Worm (Caenorhabditis elegans) whole organism, L1 larva: ENCODE data around the gene nhr-182.

Experiments
- C16A3.4 ChIP-seq: fragments of 150-350 bp; optimal IDR thresholded peaks from 2 replicates; lab custom pipeline; 2014; ENCODE audit warnings: missing biosample characterization, missing genetic modification characterization
- F16B12.6 ChIP-seq: fragments of 150-350 bp; optimal IDR thresholded peaks from 2 replicates; lab custom pipeline; 2014; ENCODE audit warnings: missing biosample characterization, missing genetic modification characterization
- aha-1 ChIP-seq: fragments of 150-350 bp; optimal IDR thresholded peaks from 2 replicates; lab custom pipeline; 2014; ENCODE audit warnings: missing biosample characterization, missing genetic modification characterization
- ceh-8 ChIP-seq: fragments of 200-800 bp; sonication (Bioruptor generic); optimal IDR thresholded peaks from 2 replicates; lab custom pipeline; 2018; ENCODE audit warnings: mild to moderate bottlenecking, missing genetic modification characterization, moderate library complexity, missing compliant biosample characterization
- ceh-82 ChIP-seq, 3 experiments: fragments of 150-350 bp in 1 of 3; sonication (generic microtip) in 2 of 3; optimal IDR thresholded peaks; 2 replicates each; lab custom pipeline; 2014 to 2017; ENCODE audit warnings: missing biosample characterization in 3 of 3, missing genetic modification characterization in 3 of 3
- ceh-90 ChIP-seq: sonication (generic microtip); optimal IDR thresholded peaks from 2 replicates; lab custom pipeline; 2016; ENCODE audit warnings: missing genetic modification characterization, missing compliant biosample characterization
- dpl-1 ChIP-seq, 3 experiments: fragments of 150-350 bp in 2 of 3; sonication (generic microtip) in 1 of 3; optimal IDR thresholded peaks; 2 replicates each; lab custom pipeline; 2014 to 2017; ENCODE audit warnings: missing biosample characterization in 3 of 3, missing genetic modification characterization in 3 of 3, missing genetic modification reagents in 3 of 3
- efl-1 ChIP-seq, 4 experiments: fragments of 150-350 bp; optimal IDR thresholded peaks in 3 of 4; peaks in 1 of 4; 1 replicate in 1 of 4; 2 replicates in 3 of 4; lab custom pipeline; 2014; ENCODE audit warnings: missing biosample characterization in 2 of 4, missing genetic modification characterization in 2 of 4, missing genetic modification reagents in 2 of 4
- egl-13 ChIP-seq: sonication (generic microtip); optimal IDR thresholded peaks from 2 replicates; lab custom pipeline; 2016; ENCODE audit warnings: missing genotype, missing genetic modification reagents, missing genetic modification characterization, missing compliant biosample characterization
- egl-27 ChIP-seq, 2 experiments: fragments of 150-350 bp in 1 of 2; sonication (generic microtip); optimal IDR thresholded peaks; 3 replicates each; lab custom pipeline; 2017 to 2018; ENCODE audit warnings: missing biosample characterization in 2 of 2, missing genetic modification characterization in 2 of 2, missing genetic modification reagents in 2 of 2
- elt-2 ChIP-seq: sonication (generic microtip); optimal IDR thresholded peaks from 2 replicates; lab custom pipeline; 2016; ENCODE audit warnings: missing genetic modification characterization, mild to moderate bottlenecking, inconsistent platforms, missing compliant biosample characterization, missing genetic modification reagents
- fkh-8 ChIP-seq: sonication (generic microtip); optimal IDR thresholded peaks from 2 replicates; lab custom pipeline; 2016; ENCODE audit warnings: mild to moderate bottlenecking, missing genetic modification characterization, missing compliant biosample characterization
- fos-1 ChIP-seq: fragments of 150-350 bp; optimal IDR thresholded peaks from 2 replicates; lab custom pipeline; 2014; ENCODE audit warnings: missing biosample characterization, missing genetic modification characterization
- irx-1 ChIP-seq: sonication (generic microtip); optimal IDR thresholded peaks from 2 replicates; lab custom pipeline; 2016; ENCODE audit warnings: missing genetic modification characterization, missing compliant biosample characterization
- isw-1 ChIP-seq: fragments of 200-800 bp; sonication (Bioruptor generic); IDR thresholded peaks from 2 replicates; pipeline ENCODE4 v1.3.6; 2022; ENCODE audit warnings: missing genetic modification characterization, missing compliant biosample characterization
- jun-1 ChIP-seq: fragments of 150-350 bp; optimal IDR thresholded peaks from 2 replicates; lab custom pipeline; 2014; ENCODE audit warnings: missing biosample characterization, missing genetic modification reagents, missing genetic modification characterization
- lin-35 ChIP-seq, 2 experiments: fragments of 150-350 bp; optimal IDR thresholded peaks; 2 replicates each; lab custom pipeline; 2014; ENCODE audit warnings: missing biosample characterization in 2 of 2, missing genetic modification characterization in 2 of 2, missing genetic modification reagents in 2 of 2
- lsy-2 ChIP-seq, 2 experiments: fragments of 150-350 bp; optimal IDR thresholded peaks; 2 replicates each; lab custom pipeline; 2014; ENCODE audit warnings: missing biosample characterization in 2 of 2, missing genetic modification characterization in 2 of 2
- mef-2 ChIP-seq: fragments of 150-350 bp; optimal IDR thresholded peaks from 2 replicates; lab custom pipeline; 2014; ENCODE audit warnings: missing biosample characterization, missing genetic modification characterization
- nhr-11 ChIP-seq: fragments of 150-350 bp; optimal IDR thresholded peaks from 2 replicates; lab custom pipeline; 2014; ENCODE audit warnings: missing biosample characterization, missing genetic modification characterization
- nhr-12 ChIP-seq: sonication (generic microtip); optimal IDR thresholded peaks from 2 replicates; lab custom pipeline; 2017; ENCODE audit warnings: missing biosample characterization, missing genetic modification characterization
- nhr-19 ChIP-seq: fragments of 200-800 bp; sonication (Bioruptor generic); conservative IDR thresholded peaks from 2 replicates; pipeline ENCODE4 v1.3.6; 2022; ENCODE audit warnings: missing genetic modification characterization, missing compliant biosample characterization
- nhr-28 ChIP-seq: fragments of 150-350 bp; optimal IDR thresholded peaks from 2 replicates; lab custom pipeline; 2014; ENCODE audit warnings: missing biosample characterization, missing genetic modification characterization
- nhr-47 ChIP-seq: sonication (generic microtip); optimal IDR thresholded peaks from 2 replicates; lab custom pipeline; 2016; ENCODE audit warnings: mild to moderate bottlenecking, missing genetic modification characterization, moderate library complexity, missing compliant biosample characterization
- nhr-77 ChIP-seq: fragments of 150-350 bp; optimal IDR thresholded peaks from 2 replicates; lab custom pipeline; 2014; ENCODE audit warnings: missing biosample characterization, missing genetic modification characterization
- nhr-84 ChIP-seq: sonication (generic microtip); optimal IDR thresholded peaks from 2 replicates; lab custom pipeline; 2017; ENCODE audit warnings: missing biosample characterization, missing genetic modification characterization
- nhr-90 ChIP-seq: sonication (generic microtip); optimal IDR thresholded peaks from 2 replicates; lab custom pipeline; 2016; ENCODE audit warnings: mild to moderate bottlenecking, missing genetic modification characterization, missing compliant biosample characterization; ENCODE audit not compliant: poor library complexity
- pag-3 ChIP-seq: sonication (generic microtip); optimal IDR thresholded peaks from 2 replicates; lab custom pipeline; 2017; ENCODE audit warnings: missing genetic modification characterization, mild to moderate bottlenecking, missing compliant biosample characterization, antibody characterized with exemption, borderline replicate concordance; ENCODE audit not compliant: insufficient read depth
- pax-3 ChIP-seq: fragments of 200-800 bp; sonication (Bioruptor generic); optimal IDR thresholded peaks from 2 replicates; lab custom pipeline; 2018; ENCODE audit warnings: mild to moderate bottlenecking, missing genetic modification characterization, moderate library complexity, missing compliant biosample characterization
- skn-1 ChIP-seq: fragments of 150-350 bp; optimal IDR thresholded peaks from 2 replicates; lab custom pipeline; 2014; ENCODE audit warnings: missing biosample characterization, missing genetic modification characterization
- snpc-4 ChIP-seq: fragments of 150-350 bp; optimal IDR thresholded peaks from 2 replicates; lab custom pipeline; 2014; ENCODE audit warnings: missing biosample characterization, missing genetic modification characterization
- sox-4 ChIP-seq: sonication (generic microtip); optimal IDR thresholded peaks from 2 replicates; lab custom pipeline; 2016; ENCODE audit warnings: missing genetic modification characterization, missing compliant biosample characterization
- tbx-2 ChIP-seq: sonication (generic microtip); optimal IDR thresholded peaks from 2 replicates; lab custom pipeline; 2016; ENCODE audit warnings: missing genetic modification characterization, missing compliant biosample characterization
- unc-130 ChIP-seq: fragments of 150-350 bp; optimal IDR thresholded peaks from 2 replicates; lab custom pipeline; 2017; ENCODE audit warnings: missing biosample characterization, missing genetic modification characterization, inconsistent platforms
- unc-30 ChIP-seq: sonication (generic microtip); optimal IDR thresholded peaks from 2 replicates; lab custom pipeline; 2017; ENCODE audit warnings: missing biosample characterization, missing genetic modification characterization
- unc-98 ChIP-seq: fragments of 200-800 bp; sonication (Bioruptor generic); IDR thresholded peaks from 2 replicates; pipeline ENCODE4 v1.3.6; 2022; ENCODE audit warnings: missing genetic modification characterization, missing compliant biosample characterization
- vab-15 ChIP-seq: sonication (generic microtip); optimal IDR thresholded peaks from 2 replicates; lab custom pipeline; 2017; ENCODE audit warnings: missing genotype, mild to moderate bottlenecking, missing genetic modification characterization, missing compliant biosample characterization
- zip-4 ChIP-seq: fragments of 200-800 bp; sonication (Bioruptor generic); optimal IDR thresholded peaks from 2 replicates; lab custom pipeline; 2018; ENCODE audit warnings: mild to moderate bottlenecking, missing genetic modification characterization, moderate library complexity, missing compliant biosample characterization
- ztf-4 ChIP-seq: fragments of 150-350 bp; optimal IDR thresholded peaks from 2 replicates; lab custom pipeline; 2014; ENCODE audit warnings: missing biosample characterization, missing genetic modification characterization

nhr-182 gene

DNA sequence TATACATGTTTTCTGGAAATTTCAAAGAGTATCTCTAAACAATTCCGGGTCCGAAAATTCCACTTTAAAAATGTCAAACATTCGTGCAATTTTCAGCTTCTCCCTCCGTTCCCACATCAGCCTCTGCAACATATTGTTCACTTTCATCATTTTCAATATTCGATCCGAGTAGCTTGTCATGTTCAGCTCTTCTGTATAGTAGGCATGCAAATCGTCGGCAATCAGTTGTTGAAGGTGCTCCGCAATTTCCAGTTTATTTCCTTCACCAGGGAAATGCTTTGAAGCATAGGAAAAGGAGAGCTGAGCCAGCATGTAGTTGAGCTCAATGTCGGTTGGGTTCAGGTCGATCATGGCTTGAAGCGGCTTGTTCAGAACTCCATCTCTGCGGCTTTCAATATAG is 5.2 kb upstream of the nhr-182 start:
- TF ChIP-seq fos-1 (tag; lab: Kevin White, UChicago): no peak
- no peak for TF ChIP-seq nhr-47 (tag; lab: Kevin White, UChicago)
- no peak for TF ChIP-seq egl-13 (tag; lab: Kevin White, UChicago)
- no peak for TF ChIP-seq snpc-4
- no peak for TF ChIP-seq efl-1 (optimal IDR thresholded peaks at IDR 0.05; lab: Kevin White, UChicago)
- TF ChIP-seq efl-1 (GFP tag; optimal IDR thresholded peaks at IDR 0.05 in 1 of 2; lab: Kevin White, UChicago): peak in 1 of 2 experiments; percentile 88
- no peak for TF ChIP-seq unc-130

DNA sequence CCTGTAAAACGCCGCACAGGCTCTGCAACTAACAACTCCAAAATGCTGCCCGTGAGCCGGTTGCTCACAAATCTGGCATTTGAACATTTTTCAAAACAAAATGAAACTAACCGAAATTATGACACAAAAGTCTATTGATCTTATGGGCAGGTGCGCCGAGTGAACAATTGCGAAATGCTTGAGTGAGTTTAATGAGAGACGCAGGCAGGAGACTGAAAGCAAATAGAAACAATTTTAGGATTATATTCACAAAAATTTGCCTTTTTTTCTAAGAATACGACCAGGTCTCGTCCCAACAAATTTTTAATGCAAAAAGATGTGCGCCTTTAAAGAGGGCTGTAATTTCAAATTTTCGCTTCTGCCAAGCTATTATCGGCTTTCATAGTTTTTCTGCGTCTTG is 4.7 kb upstream of the nhr-182 start, which contains the start of gene nhr-183:
Gene nhr-183 (minus strand): TSS at position 180 of the 400 bp plus-strand sequence.
- no peak for TF ChIP-seq F16B12.6
- TF ChIP-seq elt-2 (tag; lab: Kevin White, UChicago): no peak
- TF ChIP-seq vab-15 (tag; lab: Kevin White, UChicago): no peak
- no peak for TF ChIP-seq ceh-90
- no peak for TF ChIP-seq unc-30 (tag; lab: Kevin White, UChicago)
- peak in 1 of 2 experiments; percentile 19 for TF ChIP-seq lin-35 (GFP tag; optimal IDR thresholded peaks at IDR 0.05; lab: Kevin White, UChicago)
- TF ChIP-seq skn-1 (tag; lab: Kevin White, UChicago): peak; percentile 46
- TF ChIP-seq fkh-8 (tag; lab: Kevin White, UChicago): peak; percentile 10
- TF ChIP-seq nhr-77 (tag; lab: Kevin White, UChicago): no peak
- TF ChIP-seq dpl-1 (GFP tag; optimal IDR thresholded peaks at IDR 0.05; lab: Kevin White, UChicago): no peak
- TF ChIP-seq efl-1 (optimal IDR thresholded peaks at IDR 0.05; lab: Kevin White, UChicago): no peak
- peak in 1 of 2 experiments; percentile 37 for TF ChIP-seq efl-1 (GFP tag; optimal IDR thresholded peaks at IDR 0.05 in 1 of 2; lab: Kevin White, UChicago)
- no peak for TF ChIP-seq pax-3 (tag; lab: Kevin White, UChicago)
- no peak for TF ChIP-seq nhr-11 (tag; lab: Kevin White, UChicago)
- no peak for TF ChIP-seq egl-27 (tag; optimal IDR thresholded peaks at IDR 0.05; lab: Kevin White, UChicago)
- no peak for TF ChIP-seq ceh-8
- TF ChIP-seq, all 84 proteins: peak for 4

DNA sequence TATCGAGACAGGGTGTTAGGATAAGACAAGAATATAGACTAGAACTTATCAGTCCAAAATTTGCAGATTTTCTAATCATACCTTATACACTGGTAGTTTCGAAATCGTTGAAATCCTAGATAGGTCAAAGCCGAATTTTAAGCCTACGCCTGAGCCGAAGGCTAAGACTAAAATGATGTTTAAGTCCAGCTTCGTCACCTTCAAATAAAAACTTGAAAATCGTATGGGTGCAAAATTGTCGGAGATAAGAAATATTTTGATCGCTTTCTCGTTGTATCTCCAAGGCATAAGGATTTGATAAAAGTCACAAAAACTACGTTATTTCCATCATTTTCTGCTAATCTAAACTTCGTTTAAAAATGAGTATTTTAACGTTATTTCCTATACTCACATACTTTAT is 933 bp upstream of the nhr-182 start, which contains the start of gene F41B5.12:
Gene F41B5.12 (plus strand): TSS at position 301 of the 400 bp plus-strand sequence.
- TF ChIP-seq nhr-47 (tag; lab: Kevin White, UChicago) (no peak), irx-1 (tag; lab: Kevin White, UChicago) (no peak), jun-1 (no peak), nhr-77 (tag; lab: Kevin White, UChicago) (no peak), ceh-82 (tag; optimal IDR thresholded peaks at IDR 0.05; lab: Kevin White, UChicago) (no peak), nhr-84 (no peak), pag-3 (tag; lab: Kevin White, UChicago) (no peak), nhr-19 (GFP tag; lab: Robert Waterston, UW) (no peak), aha-1 (no peak), unc-98 (GFP tag; lab: Robert Waterston, UW) (no peak), ztf-4 (tag; lab: Kevin White, UChicago) (no peak), zip-4 (no peak), mef-2 (no peak), C16A3.4 (tag; lab: Kevin White, UChicago) (no peak), elt-2 (tag; lab: Kevin White, UChicago) (no peak), nhr-90 (no peak), nhr-28 (no peak), nhr-12 (no peak), sox-4 (tag; lab: Kevin White, UChicago) (no peak), tbx-2 (tag; lab: Kevin White, UChicago) (no peak)

- TF ChIP-seq lsy-2 (tag; optimal IDR thresholded peaks at IDR 0.05; lab: Kevin White, UChicago): peak in 1 of 2 experiments; percentile 3
- peak; percentile 9; the same call in 1 of the 2 replicates for TF ChIP-seq isw-1 (GFP tag; lab: Robert Waterston, UW)
- TF ChIP-seq, all 84 proteins: peak for 2; not testable (repeated sequence) for 82
Measured at ce11 chrV:2255191-2255590, 4.5 kb downstream of the nhr-182 start, which contains the start of gene F41B5.1. TSS of gene F41B5.1 (plus strand) at chrV:2255533.
